Worm (Caenorhabditis elegans): ENCODE data around the gene irld-44.

irld-44 gene

DNA sequence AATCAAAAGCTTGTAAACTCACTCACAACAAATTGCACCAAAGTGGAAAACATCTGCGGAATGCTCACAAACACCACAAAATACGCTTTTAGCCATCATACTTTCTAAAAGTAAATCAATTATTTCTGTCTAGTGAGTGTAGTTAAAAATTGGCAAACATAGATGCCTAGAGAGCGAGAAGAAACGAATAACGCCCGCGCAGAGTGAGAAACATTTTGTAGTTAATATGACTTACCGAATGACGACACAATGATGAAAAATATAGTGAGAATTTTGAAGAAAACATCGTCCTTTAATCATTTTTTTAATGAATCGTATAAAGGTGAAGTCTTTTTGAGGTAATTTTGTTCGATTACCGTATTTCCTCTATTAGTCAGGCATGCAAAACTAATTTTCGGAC is 21.8 kb upstream of the irld-44 start, which contains the start of gene nhr-238:
Gene nhr-238 (minus strand): TSS at position 104 of the 400 bp plus-strand sequence.
- TF ChIP-seq che-1 (tag; optimal IDR thresholded peaks at IDR 0.05): no peak
- TF ChIP-seq rnt-1 (tag; optimal IDR thresholded peaks at IDR 0.05): no peak
- TF ChIP-seq eyg-1 (tag; optimal IDR thresholded peaks at IDR 0.05): no peak
- TF ChIP-seq sdc-2 (tag; optimal IDR thresholded peaks at IDR 0.05): no peak
- no peak for TF ChIP-seq ztf-16 (tag; optimal IDR thresholded peaks at IDR 0.05)

- no peak for TF ChIP-seq hlh-13 (GFP tag; optimal IDR thresholded peaks at IDR 0.05)
- no peak for TF ChIP-seq ceh-45 (GFP tag; IDR thresholded peaks at IDR 0.05)
- no peak for TF ChIP-seq Y22D7AL.16 (tag; optimal IDR thresholded peaks at IDR 0.05)
- no peak for TF ChIP-seq nfya-1 (tag; optimal IDR thresholded peaks at IDR 0.05)
- TF ChIP-seq K09A11.1 (tag; optimal IDR thresholded peaks at IDR 0.05; ENCODE audit: insufficient read depth): no peak
Observed at ce11 chrV:1631148-1631547, 20.0 kb upstream of the irld-44 start, which contains the start of gene Y46H3D.8. Y46H3D.8 (minus strand) TSS chrV:1631248.

DNA sequence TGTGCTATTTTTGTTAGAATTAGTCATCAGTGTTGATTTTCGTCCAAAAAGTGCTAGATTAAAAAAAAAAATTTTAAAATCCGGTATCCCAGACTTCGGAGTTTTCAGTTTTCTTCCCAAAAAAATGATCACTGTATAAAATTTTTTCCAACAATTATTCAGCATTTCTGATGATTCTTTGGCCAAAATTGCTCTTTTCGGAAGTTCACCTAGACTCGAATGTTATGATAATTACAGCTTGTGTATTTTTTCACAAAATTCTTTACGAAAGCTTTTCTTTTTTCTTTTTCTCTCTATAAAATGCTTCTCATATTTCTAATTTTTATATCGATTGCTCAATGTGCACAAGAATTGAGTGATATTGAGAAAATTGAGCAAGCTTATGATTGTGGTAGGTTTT is 19.4 kb upstream of the irld-44 start, which contains the start of gene irld-17:
Gene irld-17 (plus strand): TSS at position 301 of the 400 bp plus-strand sequence.
- TF ChIP-seq elt-2 (tag; optimal IDR thresholded peaks at IDR 0.05): no peak
- no peak for TF ChIP-seq pax-1 (tag; optimal IDR thresholded peaks at IDR 0.05)
- TF ChIP-seq odd-2 (tag; optimal IDR thresholded peaks at IDR 0.05): no peak
- TF ChIP-seq elt-4 (tag; optimal IDR thresholded peaks at IDR 0.05): no peak
- TF ChIP-seq C08G9.2 (tag; optimal IDR thresholded peaks at IDR 0.05): no peak
- TF ChIP-seq ceh-6 (GFP tag; optimal IDR thresholded peaks at IDR 0.05): no peak
- TF ChIP-seq unc-86 (tag; optimal IDR thresholded peaks at IDR 0.05): no peak
- TF ChIP-seq C38D4.7 (GFP tag; optimal IDR thresholded peaks at IDR 0.05): no peak
- TF ChIP-seq pha-4 (tag; optimal IDR thresholded peaks at IDR 0.05): no peak
- no peak for TF ChIP-seq npax-4 (tag; optimal IDR thresholded peaks at IDR 0.05)
- TF ChIP-seq dve-1 (tag; optimal IDR thresholded peaks at IDR 0.05): no peak
- no peak for TF ChIP-seq hlh-8 (tag; optimal IDR thresholded peaks at IDR 0.05)
- TF ChIP-seq ceh-45 (GFP tag; IDR thresholded peaks at IDR 0.05): no peak
- no peak for TF ChIP-seq hlh-30 (tag; optimal IDR thresholded peaks at IDR 0.05; ENCODE audit: insufficient read depth)
- TF ChIP-seq tbx-2 (tag; optimal IDR thresholded peaks at IDR 0.05): no peak
- TF ChIP-seq che-1 (tag; optimal IDR thresholded peaks at IDR 0.05): no peak
- no peak for TF ChIP-seq fkh-6 (tag; optimal IDR thresholded peaks at IDR 0.05)
- no peak for TF ChIP-seq hlh-13 (GFP tag; optimal IDR thresholded peaks at IDR 0.05)
- TF ChIP-seq hlh-15 (tag; optimal IDR thresholded peaks at IDR 0.05): no peak

- TF ChIP-seq hlh-30 (tag; optimal IDR thresholded peaks at IDR 0.05; ENCODE audit: insufficient read depth) (no peak), unc-55 (GFP tag; optimal IDR thresholded peaks at IDR 0.05) (no peak), hlh-13 (GFP tag; optimal IDR thresholded peaks at IDR 0.05) (no peak), ceh-2 (tag; optimal IDR thresholded peaks at IDR 0.05) (no peak), hlh-6 (tag; optimal IDR thresholded peaks at IDR 0.05) (no peak), ahr-1 (tag; optimal IDR thresholded peaks at IDR 0.05) (no peak), nhr-11 (tag; optimal IDR thresholded peaks at IDR 0.05) (no peak), pha-4 (tag; optimal IDR thresholded peaks at IDR 0.05) (no peak), C38D4.7 (GFP tag; optimal IDR thresholded peaks at IDR 0.05) (no peak), unc-3 (GFP tag; conservative IDR thresholded peaks at IDR 0.05) (no peak), unc-3 (tag; optimal IDR thresholded peaks at IDR 0.05) (no peak)
Observed at ce11 chrV:1635859-1636258, 15.3 kb upstream of the irld-44 start, which contains the start of gene str-222. str-222 (plus strand) TSS chrV:1636159.

- no peak for TF ChIP-seq sox-4 (tag; optimal IDR thresholded peaks at IDR 0.05)
Observed at ce11 chrV:1640008-1640407, 11.1 kb upstream of the irld-44 start, which contains the start of gene str-221. str-221 (plus strand) TSS chrV:1640308.
